Worm (Caenorhabditis elegans) whole organism, early embryonic: Measurements from ENCODE around the gene M01H9.10.
A peak's percentile ranks its signal among the peaks of the same experiment; 100 is the strongest.

ENCODE experiments used
- F13C5.2 ChIP-seq: sonication (generic microtip); optimal IDR thresholded peaks from 2 replicates; lab custom pipeline; 2017; ENCODE audit warnings: mild to moderate bottlenecking, missing genetic modification characterization, inconsistent platforms, missing compliant biosample characterization
- aly-1 ChIP-seq: sonication (generic microtip); optimal IDR thresholded peaks from 2 replicates; lab custom pipeline; 2016; ENCODE audit warnings: missing genetic modification characterization, missing compliant biosample characterization
- ama-1 ChIP-seq: fragments of 150-350 bp; optimal IDR thresholded peaks from 2 replicates; lab custom pipeline; 2014
- ceh-13 ChIP-seq: fragments of 200-800 bp; sonication (Bioruptor generic); optimal IDR thresholded peaks from 2 replicates; lab custom pipeline; 2018; ENCODE audit warnings: mild to moderate bottlenecking, missing genetic modification characterization, missing compliant biosample characterization
- ceh-36 ChIP-seq: sonication (generic microtip); optimal IDR thresholded peaks from 2 replicates; lab custom pipeline; 2016; ENCODE audit warnings: missing genetic modification characterization, inconsistent platforms, missing compliant biosample characterization
- ets-7 ChIP-seq: sonication (generic microtip); optimal IDR thresholded peaks from 2 replicates; lab custom pipeline; 2016; ENCODE audit warnings: missing genotype, missing genetic modification characterization, missing compliant biosample characterization
- flt-1 ChIP-seq: fragments of 200-800 bp; sonication (Bioruptor generic); IDR thresholded peaks from 2 replicates; pipeline ENCODE4 v1.3.6; 2022; ENCODE audit warnings: missing genetic modification characterization, missing compliant biosample characterization
- hmbx-1 ChIP-seq: sonication (generic microtip); optimal IDR thresholded peaks from 2 replicates; lab custom pipeline; 2016; ENCODE audit warnings: mild to moderate bottlenecking, missing genetic modification characterization, missing compliant biosample characterization
- hmg-4 ChIP-seq: fragments of 200-800 bp; sonication (Bioruptor generic); optimal IDR thresholded peaks from 2 replicates; lab custom pipeline; 2018; ENCODE audit warnings: mild to moderate bottlenecking, missing genetic modification characterization, missing compliant biosample characterization
- hnd-1 ChIP-seq: sonication (generic microtip); optimal IDR thresholded peaks from 2 replicates; lab custom pipeline; 2016; ENCODE audit warnings: missing genetic modification characterization, missing compliant biosample characterization
- scrt-1 ChIP-seq: fragments of 200-800 bp; sonication (Bioruptor generic); IDR thresholded peaks from 2 replicates; pipeline ENCODE4 v1.3.6; 2022; ENCODE audit warnings: missing genetic modification characterization, missing compliant biosample characterization
- tbx-11 ChIP-seq: fragments of 200-800 bp; sonication (Bioruptor generic); IDR thresholded peaks from 2 replicates; pipeline ENCODE4 v1.3.6; 2022; ENCODE audit warnings: missing genetic modification characterization, missing compliant biosample characterization
- tbx-37 ChIP-seq: fragments of 200-800 bp; sonication (Bioruptor generic); conservative IDR thresholded peaks from 2 replicates; pipeline ENCODE4 v1.3.6; 2022; ENCODE audit warnings: missing genetic modification reagents, missing genetic modification characterization, missing compliant biosample characterization
- tra-4 ChIP-seq: sonication (generic microtip); optimal IDR thresholded peaks from 2 replicates; lab custom pipeline; 2017; ENCODE audit warnings: missing genetic modification characterization, missing compliant biosample characterization

- TF ChIP-seq ama-1 (lab: Kevin White, UChicago), result no peak
- no peak for TF ChIP-seq tbx-11 (GFP tag; lab: Robert Waterston, UW)
- no peak for TF ChIP-seq hnd-1 (tag; lab: Kevin White, UChicago)
- TF ChIP-seq aly-1 (tag; lab: Kevin White, UChicago), result no peak
- 0 out of 2 replicates have a peak, but pooled peaks have one; percentile 15 for TF ChIP-seq tbx-37 (GFP tag; lab: Robert Waterston, UW)
- no peak for TF ChIP-seq hmbx-1 (tag; lab: Kevin White, UChicago)
- TF ChIP-seq ceh-13, result no peak
- TF ChIP-seq flt-1, result peak; percentile 35; the same call in 1 of the 2 replicates
- TF ChIP-seq F13C5.2 (tag; lab: Kevin White, UChicago), result peak; percentile 6
- TF ChIP-seq scrt-1 (GFP tag; lab: Robert Waterston, UW), result no peak
- peak; percentile 46 for TF ChIP-seq hmg-4 (GFP tag; lab: Kevin White, UChicago)
- TF ChIP-seq tra-4, result no peak
- TF ChIP-seq ets-7 (tag; lab: Kevin White, UChicago), result no peak
- no peak for TF ChIP-seq ceh-36 (tag; lab: Kevin White, UChicago)
These were observed 33.4 kb upstream of the M01H9.10 start, which contains the start of gene sar-1 for ce11 chrIV:4513269-4513819.
